Fruit fly (Drosophila melanogaster) whole organism, wandering third instar larva: ENCODE measurements around the gene sol.

Experiments
- Abd-B ChIP-seq: fragments of >200 bp; optimal IDR thresholded peaks from 2 replicates; lab custom pipeline; 2017; ENCODE audit warnings: missing biosample characterization, missing genetic modification characterization
- CG32264 ChIP-seq: fragments of 200-800 bp; sonication (Bioruptor generic); optimal IDR thresholded peaks from 2 replicates; lab custom pipeline; 2016; ENCODE audit warnings: missing biosample characterization, missing genetic modification characterization
- CG9705 ChIP-seq: fragments of 200-800 bp; sonication (Bioruptor generic); optimal IDR thresholded peaks from 2 replicates; lab custom pipeline; 2018; ENCODE audit warnings: missing biosample characterization, mild to moderate bottlenecking, missing genetic modification characterization
- CrebA ChIP-seq: fragments of 200-800 bp; sonication (Bioruptor generic); optimal IDR thresholded peaks from 2 replicates; lab custom pipeline; 2016; ENCODE audit warnings: missing biosample characterization, mild to moderate bottlenecking, missing genetic modification characterization, borderline replicate concordance
- Dfd ChIP-seq: fragments of >200 bp; optimal IDR thresholded peaks from 2 replicates; lab custom pipeline; 2017; ENCODE audit warnings: missing biosample characterization, missing genetic modification characterization
- Dif ChIP-seq: fragments of 200-275, 200-300 bp; sonication (Bioruptor generic); optimal IDR thresholded peaks from 2 replicates; lab custom pipeline; 2018; ENCODE audit warnings: missing biosample characterization, missing genetic modification characterization; ENCODE audit not compliant: partially characterized antibody
- GATAd ChIP-seq: sonication (Bioruptor generic); optimal IDR thresholded peaks from 2 replicates; lab custom pipeline; 2016; ENCODE audit warnings: missing biosample characterization, missing genetic modification characterization
- HLH106 ChIP-seq: fragments of 200-800 bp; optimal IDR thresholded peaks from 3 replicates; lab custom pipeline; 2019; ENCODE audit warnings: missing biosample characterization, mild to moderate bottlenecking, missing genetic modification characterization, moderate library complexity
- Hnf4 ChIP-seq: fragments of 200-800 bp; sonication (Bioruptor generic); optimal IDR thresholded peaks from 2 replicates; lab custom pipeline; 2016; ENCODE audit warnings: missing biosample characterization, mild to moderate bottlenecking, missing genetic modification characterization
- Hr78 ChIP-seq: fragments of >200 bp; optimal IDR thresholded peaks from 2 replicates; lab custom pipeline; 2017; ENCODE audit warnings: missing biosample characterization, missing genetic modification characterization
- Hr83 ChIP-seq: fragments of 200-300 bp; sonication (Bioruptor generic); optimal IDR thresholded peaks from 2 replicates; lab custom pipeline; 2016; ENCODE audit warnings: missing biosample characterization, mild to moderate bottlenecking, missing genetic modification characterization, moderate library complexity; ENCODE audit not compliant: poor library complexity, severe bottlenecking
- Jra ChIP-seq: sonication (Bioruptor generic); optimal IDR thresholded peaks from 2 replicates; lab custom pipeline; 2016; ENCODE audit warnings: missing biosample characterization, missing genetic modification characterization
- Mio ChIP-seq: sonication (Bioruptor generic); optimal IDR thresholded peaks from 2 replicates; lab custom pipeline; 2016; ENCODE audit warnings: missing biosample characterization, missing genetic modification characterization
- Myc ChIP-seq: fragments of >200 bp; optimal IDR thresholded peaks from 2 replicates; lab custom pipeline; 2017
- N ChIP-seq: fragments of >200 bp; optimal IDR thresholded peaks from 2 replicates; lab custom pipeline; 2018; ENCODE audit warnings: missing biosample characterization, missing external identifiers, missing genetic modification characterization
- OdsH ChIP-seq: fragments of 200-800 bp; sonication (Bioruptor generic); optimal IDR thresholded peaks from 2 replicates; lab custom pipeline; 2016; ENCODE audit warnings: missing biosample characterization, mild to moderate bottlenecking, missing genetic modification characterization
- Rel ChIP-seq, 2 experiments: fragments of 200-800 bp; sonication (Bioruptor generic) in 1 of 2; optimal IDR thresholded peaks; 2 replicates in 1 of 2; 3 replicates in 1 of 2; lab custom pipeline; 2016 to 2019; ENCODE audit warnings: mild to moderate bottlenecking in 2 of 2, missing biosample characterization in 2 of 2, missing genetic modification characterization in 2 of 2, moderate library complexity in 1 of 2
- Sp1 ChIP-seq: fragments of 200-800 bp; sonication (Bioruptor generic); optimal IDR thresholded peaks from 3 replicates; lab custom pipeline; 2019; ENCODE audit warnings: missing biosample characterization, mild to moderate bottlenecking, missing genetic modification characterization, moderate library complexity
- Vsx2 ChIP-seq: fragments of 200-300, 225-300 bp; sonication (Bioruptor generic); optimal IDR thresholded peaks from 2 replicates; lab custom pipeline; 2018; ENCODE audit warnings: missing biosample characterization, missing genetic modification characterization; ENCODE audit not compliant: partially characterized antibody
- br ChIP-seq: fragments of 200-800 bp; sonication (Bioruptor generic); optimal IDR thresholded peaks from 2 replicates; lab custom pipeline; 2016; ENCODE audit warnings: missing biosample characterization, missing genetic modification characterization
- brk ChIP-seq: fragments of 200-800 bp; sonication (Bioruptor generic); optimal IDR thresholded peaks from 2 replicates; lab custom pipeline; 2016; ENCODE audit warnings: missing biosample characterization, mild to moderate bottlenecking, missing genetic modification characterization
- dl ChIP-seq, 2 experiments: fragments of 175-275, 200-275 bp in 1 of 2; fragments of 200-275 bp in 1 of 2; sonication (Bioruptor generic); optimal IDR thresholded peaks; lab custom pipeline; 2018; ENCODE audit warnings: mild to moderate bottlenecking in 2 of 2, missing biosample characterization in 2 of 2, missing genetic modification characterization in 2 of 2, moderate library complexity in 2 of 2; ENCODE audit not compliant: partially characterized antibody in 2 of 2, insufficient read depth in 1 of 2
- dmrt93B ChIP-seq: fragments of 200-800 bp; sonication (Bioruptor generic); optimal IDR thresholded peaks from 2 replicates; lab custom pipeline; 2018; ENCODE audit warnings: missing biosample characterization, mild to moderate bottlenecking, missing genetic modification characterization
- dsf ChIP-seq: sonication (Bioruptor generic); optimal IDR thresholded peaks from 2 replicates; lab custom pipeline; 2016; ENCODE audit warnings: missing biosample characterization, missing genetic modification characterization, borderline replicate concordance
- ey ChIP-seq: fragments of 200-800 bp; sonication (Bioruptor generic); optimal IDR thresholded peaks from 2 replicates; lab custom pipeline; 2016; ENCODE audit warnings: missing biosample characterization, missing genetic modification characterization
- foxo ChIP-seq, 2 experiments: fragments of 200-800 bp; sonication (Bioruptor generic); optimal IDR thresholded peaks; 2 replicates in 1 of 2; 3 replicates in 1 of 2; lab custom pipeline; 2016 to 2017; ENCODE audit warnings: missing biosample characterization in 2 of 2, missing genetic modification characterization in 2 of 2
- fru ChIP-seq: fragments of 200-800 bp; sonication (Bioruptor generic); optimal IDR thresholded peaks from 3 replicates; lab custom pipeline; 2016; ENCODE audit warnings: missing biosample characterization, mild to moderate bottlenecking, missing genetic modification characterization
- h ChIP-seq: fragments of 200-800 bp; sonication (Bioruptor generic); optimal IDR thresholded peaks from 3 replicates; lab custom pipeline; 2016; ENCODE audit warnings: missing biosample characterization, mild to moderate bottlenecking, missing genetic modification characterization
- jim ChIP-seq: fragments of 175-275, 200-325 bp; sonication (Bioruptor generic); optimal IDR thresholded peaks from 2 replicates; lab custom pipeline; 2016; ENCODE audit warnings: missing biosample characterization, mild to moderate bottlenecking, missing genetic modification characterization
- lola ChIP-seq: fragments of >200 bp; optimal IDR thresholded peaks from 2 replicates; lab custom pipeline; 2017; ENCODE audit warnings: missing biosample characterization, missing genetic modification characterization
- pan ChIP-seq: fragments of >200 bp; optimal IDR thresholded peaks from 2 replicates; lab custom pipeline; 2017
- psq ChIP-seq: fragments of 200-800 bp; sonication (Bioruptor generic); optimal IDR thresholded peaks from 3 replicates; lab custom pipeline; 2017; ENCODE audit warnings: missing biosample characterization, mild to moderate bottlenecking, missing genetic modification characterization, moderate library complexity
- rgr ChIP-seq: fragments of 200-800 bp; sonication (Bioruptor generic); optimal IDR thresholded peaks from 3 replicates; lab custom pipeline; 2016; ENCODE audit warnings: missing biosample characterization, mild to moderate bottlenecking, missing genetic modification characterization
- sage ChIP-seq: fragments of 200-800 bp; sonication (Bioruptor generic); optimal IDR thresholded peaks from 2 replicates; lab custom pipeline; 2016; ENCODE audit warnings: missing biosample characterization, mild to moderate bottlenecking, missing genetic modification characterization
- sv ChIP-seq: fragments of 200-800 bp; sonication (Bioruptor generic); optimal IDR thresholded peaks from 3 replicates; lab custom pipeline; 2016; ENCODE audit warnings: missing biosample characterization, missing genetic modification characterization
- tai ChIP-seq: sonication (Bioruptor generic); optimal IDR thresholded peaks from 2 replicates; lab custom pipeline; 2016; ENCODE audit warnings: missing biosample characterization, missing genetic modification characterization
- usp ChIP-seq: fragments of >200 bp; optimal IDR thresholded peaks from 2 replicates; lab custom pipeline; 2017; ENCODE audit warnings: missing biosample characterization, missing genetic modification characterization
- woc ChIP-seq: sonication (Bioruptor generic); optimal IDR thresholded peaks from 2 replicates; lab custom pipeline; 2016; ENCODE audit warnings: missing biosample characterization, mild to moderate bottlenecking, missing genetic modification characterization

Gene sol

dm6 chrX:21367363-21368072, 17.4 kb downstream of the sol start:
- TF ChIP-seq Dif (GFP tag; lab: Kevin White, UChicago) (peak; percentile 26), Sp1 (GFP tag; lab: Kevin White, UChicago) (peak; percentile 99), Dfd (GFP tag; lab: Kevin White, UChicago) (peak; percentile 83), Hr83 (GFP tag; lab: Kevin White, UChicago) (peak; percentile 14), Hr78 (GFP tag; lab: Kevin White, UChicago) (no peak), Mio (peak; percentile 80), br (GFP tag; lab: Kevin White, UChicago) (peak; percentile 99), GATAd (GFP tag; lab: Kevin White, UChicago) (peak; percentile 68), CG32264 (GFP tag; lab: Kevin White, UChicago) (peak; percentile 91), tai (GFP tag; lab: Kevin White, UChicago) (peak; percentile 93), ey (GFP tag; lab: Kevin White, UChicago) (peak; percentile 98), OdsH (GFP tag; lab: Kevin White, UChicago) (peak; percentile 98), usp (GFP tag; lab: Kevin White, UChicago) (no peak), sv (GFP tag; lab: Kevin White, UChicago) (peak; percentile 95), Jra (GFP tag; lab: Kevin White, UChicago) (peak; percentile 92), HLH106 (tag; lab: Kevin White, UChicago) (peak; percentile 98), Myc (lab: Kevin White, UChicago) (no peak), lola (GFP tag; lab: Kevin White, UChicago) (no peak), woc (GFP tag; lab: Kevin White, UChicago) (peak; percentile 96), Vsx2 (GFP tag; lab: Kevin White, UChicago) (no peak), Abd-B (GFP tag; lab: Kevin White, UChicago) (no peak), dsf (peak; percentile 78), pan (no peak), rgr (GFP tag; lab: Kevin White, UChicago) (peak; percentile 98), fru (peak; percentile 99), CrebA (GFP tag; lab: Kevin White, UChicago) (no peak), N (GFP tag; lab: Kevin White, UChicago) (no peak), Rel (GFP tag; optimal IDR thresholded peaks at IDR 0.05; lab: Kevin White, UChicago) (peak; percentile 94), Rel (tag; optimal IDR thresholded peaks at IDR 0.05; lab: Kevin White, UChicago) (peak; percentile 90), psq (GFP tag; lab: Kevin White, UChicago) (peak; percentile 95), CG9705 (GFP tag; lab: Kevin White, UChicago) (peak; percentile 99), jim (GFP tag; lab: Kevin White, UChicago) (peak; percentile 23), dl (GFP tag; optimal IDR thresholded peaks at IDR 0.05; lab: Kevin White, UChicago; ENCODE audit: insufficient read depth in 1 of 2, partially characterized antibody in 2 of 2) (no peak), brk (GFP tag; lab: Kevin White, UChicago) (peak; percentile 92), foxo (GFP tag; optimal IDR thresholded peaks at IDR 0.05; lab: Kevin White, UChicago) (peak; percentile 84 to 99), sage (GFP tag; lab: Kevin White, UChicago) (peak; percentile 95), Hnf4 (GFP tag; lab: Kevin White, UChicago) (peak; percentile 96), dmrt93B (GFP tag; lab: Kevin White, UChicago) (peak; percentile 98), h (peak; percentile 99)

- peak; percentile 20 for TF ChIP-seq Hr83 (GFP tag; lab: Kevin White, UChicago)
- TF ChIP-seq h = peak; percentile 37
- TF ChIP-seq fru = no peak
- TF ChIP-seq CG32264 (GFP tag; lab: Kevin White, UChicago) = no peak
- no peak for TF ChIP-seq usp (GFP tag; lab: Kevin White, UChicago)
- peak; percentile 26 for TF ChIP-seq Dif (GFP tag; lab: Kevin White, UChicago)
- no peak for TF ChIP-seq pan
- no peak for TF ChIP-seq Sp1 (GFP tag; lab: Kevin White, UChicago)
- no peak for TF ChIP-seq Dfd (GFP tag; lab: Kevin White, UChicago)
- TF ChIP-seq N (GFP tag; lab: Kevin White, UChicago) = no peak
- no peak for TF ChIP-seq dsf
- TF ChIP-seq dmrt93B (GFP tag; lab: Kevin White, UChicago) = no peak
- no peak for TF ChIP-seq lola (GFP tag; lab: Kevin White, UChicago)
- TF ChIP-seq Rel (GFP tag; optimal IDR thresholded peaks at IDR 0.05; lab: Kevin White, UChicago) = no peak
- TF ChIP-seq Rel (tag; optimal IDR thresholded peaks at IDR 0.05; lab: Kevin White, UChicago) = peak; percentile 5
- no peak for TF ChIP-seq brk (GFP tag; lab: Kevin White, UChicago)
- TF ChIP-seq CG9705 (GFP tag; lab: Kevin White, UChicago) = no peak
- no peak for TF ChIP-seq GATAd (GFP tag; lab: Kevin White, UChicago)
- TF ChIP-seq Vsx2 (GFP tag; lab: Kevin White, UChicago) = no peak
- peak; percentile 7 for TF ChIP-seq OdsH (GFP tag; lab: Kevin White, UChicago)
- TF ChIP-seq rgr (GFP tag; lab: Kevin White, UChicago) = peak; percentile 4
- TF ChIP-seq tai (GFP tag; lab: Kevin White, UChicago) = no peak
- no peak for TF ChIP-seq Hr78 (GFP tag; lab: Kevin White, UChicago)
- TF ChIP-seq Myc (lab: Kevin White, UChicago) = no peak
- TF ChIP-seq dl (GFP tag; optimal IDR thresholded peaks at IDR 0.05; lab: Kevin White, UChicago; ENCODE audit: insufficient read depth in 1 of 2, partially characterized antibody in 2 of 2) = no peak
- TF ChIP-seq psq (GFP tag; lab: Kevin White, UChicago) = no peak
- no peak for TF ChIP-seq foxo (GFP tag; optimal IDR thresholded peaks at IDR 0.05; lab: Kevin White, UChicago)
- TF ChIP-seq woc (GFP tag; lab: Kevin White, UChicago) = no peak
- TF ChIP-seq Jra (GFP tag; lab: Kevin White, UChicago) = no peak
- no peak for TF ChIP-seq ey (GFP tag; lab: Kevin White, UChicago)
- no peak for TF ChIP-seq Abd-B (GFP tag; lab: Kevin White, UChicago)
- no peak for TF ChIP-seq sage (GFP tag; lab: Kevin White, UChicago)
- no peak for TF ChIP-seq HLH106 (tag; lab: Kevin White, UChicago)
- TF ChIP-seq Hnf4 (GFP tag; lab: Kevin White, UChicago) = no peak
- TF ChIP-seq CrebA (GFP tag; lab: Kevin White, UChicago) = peak; percentile 90
- peak; percentile 72 for TF ChIP-seq jim (GFP tag; lab: Kevin White, UChicago)
- peak; percentile 2 for TF ChIP-seq br (GFP tag; lab: Kevin White, UChicago)
- TF ChIP-seq Mio = no peak
Measured at dm6 chrX:21368410-21368918, 18.4 kb downstream of the sol start.
